Fruit fly (Drosophila melanogaster): Measurements from ENCODE around the gene CG3534.

- TF ChIP-seq Hr78 (GFP tag; optimal IDR thresholded peaks at IDR 0.05) = no peak
- TF ChIP-seq dl (GFP tag; optimal IDR thresholded peaks at IDR 0.05; ENCODE audit: insufficient read depth in 1 of 2, partially characterized antibody in 2 of 2) = no peak
- no peak for TF ChIP-seq Abd-B (GFP tag; optimal IDR thresholded peaks at IDR 0.05)
- TF ChIP-seq h (GFP tag; optimal IDR thresholded peaks at IDR 0.05) = no peak
- no peak for TF ChIP-seq Dfd (GFP tag; optimal IDR thresholded peaks at IDR 0.05)
- TF ChIP-seq dsf (GFP tag; optimal IDR thresholded peaks at IDR 0.05; ENCODE audit: borderline replicate concordance) = no peak
- no peak for TF ChIP-seq psq (GFP tag; optimal IDR thresholded peaks at IDR 0.05)
- TF ChIP-seq GATAd (GFP tag; optimal IDR thresholded peaks at IDR 0.05) = no peak
- no peak for TF ChIP-seq sage (GFP tag; optimal IDR thresholded peaks at IDR 0.05)
- TF ChIP-seq lola (GFP tag; optimal IDR thresholded peaks at IDR 0.05) = no peak
- TF ChIP-seq Myc (optimal IDR thresholded peaks at IDR 0.05) = no peak
- TF ChIP-seq br (GFP tag; optimal IDR thresholded peaks at IDR 0.05) = no peak
- no peak for TF ChIP-seq Rel (GFP tag; optimal IDR thresholded peaks at IDR 0.05)
- no peak for TF ChIP-seq Rel (tag; optimal IDR thresholded peaks at IDR 0.05)
These were observed 12.0 kb upstream of the CG3534 start for dm6 chr3R:16984221-16984620.

All from whole organism, wandering third instar larva.